Worm (Caenorhabditis elegans): ENCODE results near the gene Y71H2AM.29.
A peak's percentile ranks its signal among the peaks of the same experiment; 100 is the strongest.

Gene Y71H2AM.29

ce11 chrIII:2811410-2811809, 21.2 kb upstream of the Y71H2AM.29 start (continued):
- TF ChIP-seq mdl-1 (tag; optimal IDR thresholded peaks at IDR 0.05), result no peak
- TF ChIP-seq Y5F2A.4 (GFP tag; optimal IDR thresholded peaks at IDR 0.05), result no peak
- TF ChIP-seq zip-11 (GFP tag; IDR thresholded peaks at IDR 0.05), result no peak
- no peak for TF ChIP-seq nhr-76 (tag; optimal IDR thresholded peaks at IDR 0.05)

DNA sequence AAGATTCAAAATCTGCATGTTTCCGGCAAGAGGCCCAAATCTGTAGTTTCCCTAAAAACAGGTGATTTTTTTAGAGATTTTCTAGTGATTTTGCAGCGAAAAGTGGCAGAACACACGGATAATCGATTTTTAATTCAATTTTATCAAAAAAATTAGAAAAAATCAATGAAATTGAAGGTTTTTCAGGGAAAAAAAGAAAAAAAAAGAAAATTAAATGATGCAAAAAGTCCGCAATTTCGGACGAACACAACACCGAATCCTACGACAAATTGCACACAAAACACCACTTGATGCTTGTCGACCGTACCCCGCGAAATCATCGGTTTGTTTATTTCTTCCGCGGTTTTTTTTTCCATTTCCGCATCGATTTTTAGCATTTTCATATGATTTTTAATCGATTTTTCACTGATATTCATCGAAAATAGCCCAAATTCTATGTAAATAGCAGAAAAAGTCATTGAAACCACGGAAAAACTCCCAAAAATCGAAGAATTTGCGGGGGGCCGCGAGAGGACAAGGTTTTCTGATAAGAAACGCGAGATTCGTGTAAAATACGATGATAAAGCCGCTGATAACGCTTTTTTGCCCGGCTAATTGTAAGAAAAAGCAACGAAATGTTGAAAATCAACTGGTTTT, 17.5 kb upstream of the Y71H2AM.29 start, which contains the start of gene tufm-1:
Gene tufm-1, minus strand, starts transcription at position 51 of the 636 bp plus-strand sequence.
- TF ChIP-seq lin-13 (GFP tag; optimal IDR thresholded peaks at IDR 0.05) (peak; percentile 29), fkh-10 (GFP tag; optimal IDR thresholded peaks at IDR 0.05) (no peak), nhr-6 (tag; optimal IDR thresholded peaks at IDR 0.05) (no peak), Y48G9A.11 (GFP tag; IDR thresholded peaks at IDR 0.05) (no peak), dve-1 (tag; optimal IDR thresholded peaks at IDR 0.05; ENCODE audit: insufficient read depth) (peak; percentile 38), lin-38 (GFP tag; IDR thresholded peaks at IDR 0.05) (peak; percentile 75), ztf-7 (tag; optimal IDR thresholded peaks at IDR 0.05) (no peak), rbr-2 (tag; optimal IDR thresholded peaks at IDR 0.05) (peak; percentile 31), lin-29 (GFP tag; IDR thresholded peaks at IDR 0.05) (no peak), lsy-2 (tag; optimal IDR thresholded peaks at IDR 0.05) (peak in 1 of 2 experiments; percentile 97), lim-7 (GFP tag; IDR thresholded peaks at IDR 0.05) (no peak), unc-62 (GFP tag; optimal IDR thresholded peaks at IDR 0.05 in 1 of 2) (no peak), unc-62 (tag; optimal IDR thresholded peaks at IDR 0.05) (no peak), daf-16 (GFP tag; optimal IDR thresholded peaks at IDR 0.05) (no peak), daf-16 (tag; optimal IDR thresholded peaks at IDR 0.05) (peak; percentile 55), zag-1 (tag; optimal IDR thresholded peaks at IDR 0.05) (no peak), F44E2.7 (GFP tag; IDR thresholded peaks at IDR 0.05) (no peak), lin-39 (tag; optimal IDR thresholded peaks at IDR 0.05) (no peak), F37D6.2 (tag; optimal IDR thresholded peaks at IDR 0.05) (no peak), hlh-30 (tag; optimal IDR thresholded peaks at IDR 0.05; ENCODE audit: insufficient read depth) (peak; percentile 57), tag-97 (GFP tag; IDR thresholded peaks at IDR 0.05) (no peak), mdl-1 (tag; optimal IDR thresholded peaks at IDR 0.05) (peak in 1 of 2 experiments; percentile 3), ceh-28 (tag; optimal IDR thresholded peaks at IDR 0.05) (peak; percentile 7), hif-1 (tag; optimal IDR thresholded peaks at IDR 0.05) (no peak), Y75B8A.6 (GFP tag; IDR thresholded peaks at IDR 0.05) (no peak), mes-2 (tag; optimal IDR thresholded peaks at IDR 0.05; ENCODE audit: poor library complexity, severe bottlenecking) (peak; percentile 63), dmd-6 (GFP tag; IDR thresholded peaks at IDR 0.05) (no peak), duxl-1 (tag; optimal IDR thresholded peaks at IDR 0.05; ENCODE audit: poor library complexity) (no peak), sdz-12 (GFP tag; optimal IDR thresholded peaks at IDR 0.05) (no peak), R02D3.7 (tag; optimal IDR thresholded peaks at IDR 0.05) (no peak), hlh-11 (tag; optimal IDR thresholded peaks at IDR 0.05) (peak; percentile 21), madf-9 (GFP tag; conservative IDR thresholded peaks at IDR 0.05) (no peak), attf-4 (tag; optimal IDR thresholded peaks at IDR 0.05) (no peak), mep-1 (tag; optimal IDR thresholded peaks at IDR 0.05) (peak; percentile 8), nhr-76 (tag; optimal IDR thresholded peaks at IDR 0.05) (no peak), Y5F2A.4 (GFP tag; optimal IDR thresholded peaks at IDR 0.05) (no peak), dpl-1 (GFP tag; optimal IDR thresholded peaks at IDR 0.05) (peak; percentile 54), mxl-2 (GFP tag; conservative IDR thresholded peaks at IDR 0.05) (no peak)

Data from whole organism, L4 larva.